Worm (Caenorhabditis elegans) whole organism, L1 larva: ENCODE results near the gene D2023.3.

ENCODE experiments used
- blmp-1 ChIP-seq: fragments of 150-350 bp; optimal IDR thresholded peaks from 2 replicates; lab custom pipeline; 2014; ENCODE audit warnings: missing biosample characterization, missing genetic modification characterization
- isw-1 ChIP-seq: fragments of 200-800 bp; sonication (Bioruptor generic); IDR thresholded peaks from 2 replicates; pipeline ENCODE4 v1.3.6; 2022; ENCODE audit warnings: missing genetic modification characterization, missing compliant biosample characterization
- lin-39 ChIP-seq: fragments of 150-350 bp; optimal IDR thresholded peaks from 2 replicates; lab custom pipeline; 2014; ENCODE audit warnings: missing biosample characterization, missing genetic modification reagents, missing genetic modification characterization
- lir-3 ChIP-seq: sonication (generic microtip); optimal IDR thresholded peaks from 2 replicates; lab custom pipeline; 2016; ENCODE audit warnings: mild to moderate bottlenecking, missing genetic modification characterization, moderate library complexity, missing compliant biosample characterization; ENCODE audit not compliant: poor library complexity
- lsy-2 ChIP-seq, 2 experiments: fragments of 150-350 bp; optimal IDR thresholded peaks; 2 replicates each; lab custom pipeline; 2014; ENCODE audit warnings: missing biosample characterization in 2 of 2, missing genetic modification characterization in 2 of 2
- mdl-1 ChIP-seq, 2 experiments: fragments of 150-350 bp; optimal IDR thresholded peaks; 2 replicates each; lab custom pipeline; 2014 to 2017; ENCODE audit warnings: missing biosample characterization in 2 of 2, missing genetic modification characterization in 2 of 2, inconsistent platforms in 1 of 2
- nhr-28 ChIP-seq: fragments of 150-350 bp; optimal IDR thresholded peaks from 2 replicates; lab custom pipeline; 2014; ENCODE audit warnings: missing biosample characterization, missing genetic modification characterization
- pqm-1 ChIP-seq: sonication (generic microtip); optimal IDR thresholded peaks from 3 replicates; lab custom pipeline; 2017; ENCODE audit warnings: missing biosample characterization, missing genetic modification characterization
- skn-1 ChIP-seq: fragments of 150-350 bp; optimal IDR thresholded peaks from 2 replicates; lab custom pipeline; 2014; ENCODE audit warnings: missing biosample characterization, missing genetic modification characterization
- unc-30 ChIP-seq: sonication (generic microtip); optimal IDR thresholded peaks from 2 replicates; lab custom pipeline; 2017; ENCODE audit warnings: missing biosample characterization, missing genetic modification characterization
- unc-62 ChIP-seq: fragments of 150-350 bp; optimal IDR thresholded peaks from 2 replicates; lab custom pipeline; 2014; ENCODE audit warnings: missing biosample characterization, missing genetic modification reagents, missing genetic modification characterization
- zag-1 ChIP-seq: fragments of 150-350 bp; optimal IDR thresholded peaks from 2 replicates; lab custom pipeline; 2014; ENCODE audit warnings: missing biosample characterization, missing genetic modification characterization

DNA sequence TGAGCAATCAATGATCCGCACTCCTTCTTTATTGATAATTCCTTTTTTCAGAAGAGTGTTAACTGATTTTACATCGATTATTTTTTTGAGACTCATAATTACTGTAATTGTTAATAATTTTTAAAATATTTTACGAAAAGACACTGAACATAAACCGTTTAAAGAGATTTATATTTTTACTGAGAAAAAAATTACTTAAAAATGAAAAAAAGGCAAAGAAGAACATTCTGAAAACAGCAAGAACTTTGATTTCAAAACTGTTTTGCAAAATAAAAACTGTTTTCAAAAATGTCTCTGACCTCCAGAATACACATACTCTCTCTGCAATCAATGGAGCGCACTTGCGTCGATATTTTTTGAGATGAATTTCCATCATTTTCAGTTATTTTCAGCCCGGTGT, 15.1 kb upstream of the D2023.3 start, which contains the start of the genes mpst-1 and D2023.6:
- TF ChIP-seq nhr-28 (tag; lab: Kevin White, UChicago) (no peak), mdl-1 (tag; optimal IDR thresholded peaks at IDR 0.05; lab: Kevin White, UChicago) (no peak), unc-62 (GFP tag; lab: Kevin White, UChicago) (no peak), isw-1 (GFP tag; lab: Robert Waterston, UW) (no peak), blmp-1 (tag; lab: Kevin White, UChicago) (peak; percentile 26), skn-1 (tag; lab: Kevin White, UChicago) (no peak), lsy-2 (tag; optimal IDR thresholded peaks at IDR 0.05; lab: Kevin White, UChicago) (peak in 1 of 2 experiments; percentile 40), lir-3 (tag; lab: Kevin White, UChicago) (no peak), unc-30 (tag; lab: Kevin White, UChicago) (no peak), pqm-1 (no peak), zag-1 (tag; lab: Kevin White, UChicago) (no peak), lin-39 (tag; lab: Kevin White, UChicago) (no peak)
